Worm (Caenorhabditis elegans) whole organism, late embryonic: Measurements from ENCODE around the gene F42A9.9.

Experiments used
- nfya-1 ChIP-seq: sonication (generic microtip); optimal IDR thresholded peaks from 2 replicates; lab custom pipeline; 2017; ENCODE audit warnings: missing genetic modification characterization, mild to moderate bottlenecking, missing compliant biosample characterization, antibody characterized with exemption, moderate library complexity
- pqm-1 ChIP-seq: sonication (generic microtip); optimal IDR thresholded peaks from 2 replicates; lab custom pipeline; 2016; ENCODE audit warnings: missing genetic modification characterization, missing compliant biosample characterization
- sox-4 ChIP-seq: sonication (generic microtip); optimal IDR thresholded peaks from 2 replicates; lab custom pipeline; 2017; ENCODE audit warnings: mild to moderate bottlenecking, missing genetic modification characterization, inconsistent platforms, missing compliant biosample characterization

DNA sequence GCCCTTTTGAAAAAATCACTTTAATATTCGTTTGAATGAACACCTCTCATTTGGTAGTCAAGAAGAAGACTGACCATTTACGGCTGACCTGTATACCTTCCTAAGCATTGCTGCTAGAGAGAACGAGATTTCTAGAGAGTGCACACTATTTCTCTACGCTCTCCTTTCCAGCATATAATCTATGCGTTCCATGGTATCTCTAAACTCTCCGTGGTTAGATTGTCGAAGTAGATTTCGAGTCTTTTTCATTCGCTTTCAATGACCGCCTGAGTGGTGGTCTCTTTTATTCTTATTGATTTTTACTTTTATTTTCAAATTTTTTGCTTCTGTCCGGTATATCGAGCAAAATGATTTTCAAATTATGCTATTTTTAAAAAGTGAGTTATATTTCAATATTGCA lies 41.2 kb downstream of the F42A9.9 start:
- TF ChIP-seq sox-4: no peak
- peak; percentile 44 for TF ChIP-seq nfya-1 (tag; lab: Kevin White, UChicago)
- no peak for TF ChIP-seq pqm-1 (tag; lab: Kevin White, UChicago)
